Fruit fly (Drosophila melanogaster) whole organism, embryonic: ENCODE data around the gene CycC.

Experiments
- C15 ChIP-seq: fragments of 200-800 bp; sonication (Bioruptor generic); IDR thresholded peaks from 3 replicates; pipeline ENCODE4 v1.3.6; 2022; ENCODE audit warnings: missing biosample characterization, missing genetic modification characterization
- CG10147 ChIP-seq: fragments of 200-800 bp; sonication (Bioruptor generic); optimal IDR thresholded peaks from 2 replicates; lab custom pipeline; 2019; ENCODE audit warnings: missing biosample characterization, mild to moderate bottlenecking, missing genetic modification characterization, moderate library complexity
- CG1024 ChIP-seq: fragments of 200-800 bp; sonication (Bioruptor generic); IDR thresholded peaks from 2 replicates; pipeline ENCODE4 v1.3.6; 2022; ENCODE audit warnings: missing biosample characterization, missing genetic modification characterization
- CG10366 ChIP-seq: fragments of 200-800 bp; sonication (Bioruptor generic); IDR thresholded peaks from 2 replicates; pipeline ENCODE4 v1.3.6; 2022; ENCODE audit warnings: missing biosample characterization, missing genetic modification characterization
- CG10431 ChIP-seq: fragments of 200-800 bp; sonication (Bioruptor generic); optimal IDR thresholded peaks from 3 replicates; lab custom pipeline; 2018; ENCODE audit warnings: missing biosample characterization, mild to moderate bottlenecking, missing genetic modification characterization
- CG11504 ChIP-seq: fragments of 200-800 bp; sonication (Bioruptor generic); optimal IDR thresholded peaks from 3 replicates; lab custom pipeline; 2019; ENCODE audit warnings: missing biosample characterization, mild to moderate bottlenecking, missing genetic modification characterization, moderate library complexity
- CG1233 ChIP-seq: fragments of 200-800 bp; sonication (Bioruptor generic); optimal IDR thresholded peaks from 4 replicates; lab custom pipeline; 2018; ENCODE audit warnings: missing biosample characterization, mild to moderate bottlenecking, missing genetic modification characterization
- CG15269 ChIP-seq: fragments of 200-800 bp; sonication (Bioruptor generic); optimal IDR thresholded peaks from 2 replicates; lab custom pipeline; 2018; ENCODE audit warnings: missing biosample characterization, mild to moderate bottlenecking, missing genetic modification characterization, moderate library complexity
- CG1529 ChIP-seq: fragments of 200-800 bp; sonication (Bioruptor generic); optimal IDR thresholded peaks from 3 replicates; lab custom pipeline; 2018; ENCODE audit warnings: missing biosample characterization, missing genetic modification characterization
- CG15479 ChIP-seq: fragments of 200-800 bp; sonication (Bioruptor generic); optimal IDR thresholded peaks from 3 replicates; lab custom pipeline; 2019; ENCODE audit warnings: missing biosample characterization, mild to moderate bottlenecking, missing genetic modification characterization, moderate library complexity
- CG17568 ChIP-seq: fragments of 200-800 bp; sonication (Bioruptor generic); optimal IDR thresholded peaks from 2 replicates; lab custom pipeline; 2018; ENCODE audit warnings: missing biosample characterization, mild to moderate bottlenecking, missing genetic modification characterization, moderate library complexity
- CG17829 ChIP-seq: fragments of 200-800 bp; optimal IDR thresholded peaks from 2 replicates; lab custom pipeline; 2019; ENCODE audit warnings: missing biosample characterization, mild to moderate bottlenecking, missing genetic modification characterization, moderate library complexity
- CG31224 ChIP-seq: fragments of 200-800 bp; sonication (Bioruptor generic); IDR thresholded peaks from 2 replicates; pipeline ENCODE4 v1.3.6; 2022; ENCODE audit warnings: missing biosample characterization, missing genetic modification characterization
- CG34376 ChIP-seq: fragments of 200-800 bp; sonication (Bioruptor generic); optimal IDR thresholded peaks from 2 replicates; lab custom pipeline; 2018; ENCODE audit warnings: missing biosample characterization, mild to moderate bottlenecking, missing genetic modification characterization
- CG43689 ChIP-seq: fragments of 200-800 bp; sonication (Bioruptor generic); IDR thresholded peaks from 2 replicates; pipeline ENCODE4 v1.3.6; 2022; ENCODE audit warnings: missing biosample characterization, missing genetic modification characterization
- CG6654 ChIP-seq: fragments of 200-800 bp; sonication (Bioruptor generic); optimal IDR thresholded peaks from 2 replicates; lab custom pipeline; 2017; ENCODE audit warnings: missing biosample characterization, mild to moderate bottlenecking, missing genetic modification characterization
- CG7556 ChIP-seq: fragments of 200-800 bp; sonication (Bioruptor generic); optimal IDR thresholded peaks from 2 replicates; lab custom pipeline; 2017; ENCODE audit warnings: missing biosample characterization, mild to moderate bottlenecking, missing genetic modification characterization
- CG7745 ChIP-seq: fragments of 200-800 bp; sonication (Bioruptor generic); optimal IDR thresholded peaks from 2 replicates; lab custom pipeline; 2018; ENCODE audit warnings: missing biosample characterization, mild to moderate bottlenecking, missing genetic modification characterization, moderate library complexity
- CG8359 ChIP-seq: fragments of 200-800 bp; sonication (Bioruptor generic); optimal IDR thresholded peaks from 2 replicates; lab custom pipeline; 2017; ENCODE audit warnings: missing biosample characterization, mild to moderate bottlenecking, missing genetic modification characterization, borderline replicate concordance
- CG9817 ChIP-seq: fragments of 200-800 bp; sonication (Bioruptor generic); optimal IDR thresholded peaks from 2 replicates; lab custom pipeline; 2018; ENCODE audit warnings: missing biosample characterization, mild to moderate bottlenecking, missing genetic modification characterization, moderate library complexity
- CG9932 ChIP-seq: fragments of 200-800 bp; sonication (Bioruptor generic); IDR thresholded peaks from 2 replicates; pipeline ENCODE4 v1.3.6; 2022; ENCODE audit warnings: missing biosample characterization, missing genetic modification characterization
- CTCF ChIP-seq: fragments of 200-800 bp; sonication (Bioruptor generic); optimal IDR thresholded peaks from 2 replicates; lab custom pipeline; 2017; ENCODE audit warnings: missing biosample characterization, mild to moderate bottlenecking, missing genetic modification characterization, moderate library complexity
- Dek ChIP-seq: fragments of 200-800 bp; sonication (Bioruptor generic); optimal IDR thresholded peaks from 3 replicates; lab custom pipeline; 2019; ENCODE audit warnings: missing biosample characterization, mild to moderate bottlenecking, missing genetic modification characterization, moderate library complexity
- Dip2 ChIP-seq: fragments of 200-800 bp; sonication (Bioruptor generic); IDR thresholded peaks from 2 replicates; pipeline ENCODE4 v1.3.6; 2022; ENCODE audit warnings: missing biosample characterization, missing genetic modification characterization
- Dip3 ChIP-seq: fragments of 200-800 bp; sonication (Bioruptor generic); optimal IDR thresholded peaks from 3 replicates; lab custom pipeline; 2016; ENCODE audit warnings: missing biosample characterization, missing genetic modification characterization
- Drgx ChIP-seq: fragments of 200-800 bp; sonication (Bioruptor generic); IDR thresholded peaks from 2 replicates; pipeline ENCODE4 v1.3.6; 2022; ENCODE audit warnings: missing biosample characterization, missing genetic modification characterization
- Eip74EF ChIP-seq, 2 experiments: fragments of 200-800 bp in 1 of 2; fragments of >200 bp in 1 of 2; sonication (Bioruptor generic) in 1 of 2; optimal IDR thresholded peaks; 2 replicates each; lab custom pipeline; 2017 to 2019; ENCODE audit warnings: missing biosample characterization in 2 of 2, missing genetic modification characterization in 2 of 2, mild to moderate bottlenecking in 1 of 2, moderate library complexity in 1 of 2
- Ets97D ChIP-seq: fragments of 200-800 bp; sonication (Bioruptor generic); optimal IDR thresholded peaks from 3 replicates; lab custom pipeline; 2016; ENCODE audit warnings: missing biosample characterization, missing genetic modification characterization
- Fer2 ChIP-seq: fragments of 200-800 bp; sonication (Bioruptor generic); optimal IDR thresholded peaks from 2 replicates; lab custom pipeline; 2018; ENCODE audit warnings: missing biosample characterization, mild to moderate bottlenecking, missing genetic modification characterization, moderate library complexity
- HLHmδ ChIP-seq: fragments of 200-800 bp; sonication (Bioruptor generic); optimal IDR thresholded peaks from 2 replicates; lab custom pipeline; 2018; ENCODE audit warnings: missing biosample characterization, mild to moderate bottlenecking, missing genetic modification characterization, moderate library complexity
- Lhr ChIP-seq: fragments of 200-800 bp; sonication (Bioruptor generic); optimal IDR thresholded peaks from 3 replicates; lab custom pipeline; 2017; ENCODE audit warnings: mild to moderate bottlenecking, missing biosample characterization, missing genetic modification reagents, missing genetic modification characterization
- MBD-R2 ChIP-seq: fragments of 200-800 bp; sonication (Bioruptor generic); IDR thresholded peaks from 2 replicates; pipeline ENCODE4 v1.3.6; 2022; ENCODE audit warnings: missing biosample characterization, missing genetic modification characterization
- Nf-YC ChIP-seq: fragments of 200-800 bp; optimal IDR thresholded peaks from 3 replicates; lab custom pipeline; 2019; ENCODE audit warnings: missing biosample characterization, mild to moderate bottlenecking, missing genetic modification characterization, moderate library complexity
- Oaz ChIP-seq: fragments of 200-800 bp; sonication (Bioruptor generic); IDR thresholded peaks from 2 replicates; pipeline ENCODE4 v1.3.6; 2022; ENCODE audit warnings: missing biosample characterization, missing genetic modification characterization
- Tbp ChIP-seq: fragments of >200 bp; optimal IDR thresholded peaks from 2 replicates; lab custom pipeline; 2018; ENCODE audit warnings: missing biosample characterization, missing genetic modification characterization
- YL-1 ChIP-seq: fragments of 200-800 bp; sonication (Bioruptor generic); optimal IDR thresholded peaks from 3 replicates; lab custom pipeline; 2017; ENCODE audit warnings: missing biosample characterization, mild to moderate bottlenecking, missing genetic modification characterization
- br ChIP-seq: fragments of >200 bp; optimal IDR thresholded peaks from 2 replicates; lab custom pipeline; 2017
- dan ChIP-seq: fragments of 200-800 bp; sonication (Bioruptor generic); IDR thresholded peaks from 2 replicates; pipeline ENCODE4 v1.3.6; 2022; ENCODE audit warnings: missing biosample characterization, missing genetic modification characterization
- eyg ChIP-seq: fragments of 200-800 bp; sonication (Bioruptor generic); optimal IDR thresholded peaks from 3 replicates; lab custom pipeline; 2016; ENCODE audit warnings: missing biosample characterization, missing genetic modification characterization
- fd3F ChIP-seq: fragments of 200-800 bp; sonication (Bioruptor generic); optimal IDR thresholded peaks from 2 replicates; lab custom pipeline; 2018; ENCODE audit warnings: missing biosample characterization, mild to moderate bottlenecking, missing genetic modification characterization, moderate library complexity
- h ChIP-seq: fragments of >200 bp; optimal IDR thresholded peaks from 2 replicates; lab custom pipeline; 2017
- inv ChIP-seq: fragments of 200-800 bp; sonication (Bioruptor generic); IDR thresholded peaks from 2 replicates; pipeline ENCODE4 v1.3.6; 2022; ENCODE audit warnings: missing biosample characterization, missing genetic modification characterization; ENCODE audit not compliant: partially characterized antibody
- org-1 ChIP-seq: fragments of 200-800 bp; sonication (Bioruptor generic); optimal IDR thresholded peaks from 2 replicates; lab custom pipeline; 2017; ENCODE audit warnings: missing biosample characterization, missing genetic modification characterization
- pho ChIP-seq: fragments of 200-800 bp; sonication (Bioruptor generic); optimal IDR thresholded peaks from 2 replicates; lab custom pipeline; 2016; ENCODE audit warnings: missing biosample characterization, missing genetic modification characterization
- pros ChIP-seq: fragments of 200-800 bp; sonication (Bioruptor generic); optimal IDR thresholded peaks from 3 replicates; lab custom pipeline; 2019; ENCODE audit warnings: missing biosample characterization, mild to moderate bottlenecking, missing genetic modification characterization, moderate library complexity
- schlank ChIP-seq: fragments of 200-800 bp; sonication (Bioruptor generic); optimal IDR thresholded peaks from 2 replicates; lab custom pipeline; 2018; ENCODE audit warnings: missing biosample characterization, mild to moderate bottlenecking, missing genetic modification characterization
- sens ChIP-seq: fragments of 200-800 bp; sonication (Bioruptor generic); peaks from one replicate; lab custom pipeline; 2016; ENCODE audit warnings: missing biosample characterization, missing genetic modification characterization
- seq ChIP-seq: fragments of 200-800 bp; sonication (Bioruptor generic); IDR thresholded peaks from 2 replicates; pipeline ENCODE4 v1.3.6; 2022; ENCODE audit warnings: missing biosample characterization, missing genetic modification characterization
- sug ChIP-seq: fragments of 200-800 bp; optimal IDR thresholded peaks from 2 replicates; lab custom pipeline; 2019; ENCODE audit warnings: missing biosample characterization, mild to moderate bottlenecking, missing genetic modification characterization, moderate library complexity
- tx ChIP-seq: fragments of 200-800 bp; sonication (Bioruptor generic); optimal IDR thresholded peaks from 2 replicates; lab custom pipeline; 2016; ENCODE audit warnings: missing biosample characterization, missing genetic modification characterization

The CycC gene

dm6 chr3R:14893791-14894782 is 4.1 kb upstream of the CycC start, which contains the start of gene Dph2 (continued):
- peak; percentile 66 for TF ChIP-seq CG31224 (GFP tag; lab: Robert Waterston, UW)
- peak; percentile 66 for TF ChIP-seq Oaz (GFP tag; lab: Robert Waterston, UW)
- TF ChIP-seq CG6654 (GFP tag; lab: Kevin White, UChicago): no peak
- TF ChIP-seq fd3F: peak; percentile 64
- TF ChIP-seq CG17829 (tag; lab: Kevin White, UChicago): peak; percentile 86
- peak; percentile 83 for TF ChIP-seq CG9932 (GFP tag; lab: Robert Waterston, UW)
- TF ChIP-seq CG1529: no peak
- TF ChIP-seq HLHmδ (GFP tag; lab: Kevin White, UChicago): no peak
- no peak for TF ChIP-seq Tbp (GFP tag; lab: Kevin White, UChicago)
- TF ChIP-seq CG11504 (tag; lab: Kevin White, UChicago): peak; percentile 87
- TF ChIP-seq CG10366 (GFP tag; lab: Robert Waterston, UW): peak; percentile 84
- no peak for TF ChIP-seq CG7745 (tag; lab: Kevin White, UChicago)
- peak; percentile 65 for TF ChIP-seq CTCF (GFP tag; lab: Kevin White, UChicago)
- peak; percentile 78 for TF ChIP-seq Nf-YC (tag; lab: Kevin White, UChicago)
- TF ChIP-seq br: no peak
- TF ChIP-seq CG10431 (GFP tag; lab: Kevin White, UChicago): no peak
- TF ChIP-seq CG34376 (GFP tag; lab: Kevin White, UChicago): peak; percentile 17
- peak; percentile 25 for TF ChIP-seq YL-1 (GFP tag; lab: Kevin White, UChicago)
- TF ChIP-seq sens (GFP tag; lab: Kevin White, UChicago): peak; percentile 89
- TF ChIP-seq schlank (tag; lab: Kevin White, UChicago): no peak
- TF ChIP-seq eyg (GFP tag; lab: Kevin White, UChicago): no peak
- peak; percentile 47 for TF ChIP-seq Ets97D (GFP tag; lab: Kevin White, UChicago)
- TF ChIP-seq Dip2 (GFP tag; lab: Robert Waterston, UW): no peak
- peak; percentile 67 for TF ChIP-seq MBD-R2
- peak; percentile 40 for TF ChIP-seq CG7556 (GFP tag; lab: Kevin White, UChicago)
- peak; percentile 56 for TF ChIP-seq CG10147 (GFP tag; lab: Kevin White, UChicago)
- peak; percentile 74 for TF ChIP-seq Lhr (GFP tag; lab: Kevin White, UChicago)
- TF ChIP-seq tx (GFP tag; lab: Kevin White, UChicago): no peak
- TF ChIP-seq Fer2 (tag; lab: Kevin White, UChicago): peak; percentile 66
- no peak for TF ChIP-seq CG17568 (GFP tag; lab: Kevin White, UChicago)
- TF ChIP-seq pho (GFP tag; lab: Kevin White, UChicago): peak; percentile 53
- TF ChIP-seq inv (GFP tag; lab: Robert Waterston, UW): no peak
- TF ChIP-seq CG43689 (GFP tag; lab: Robert Waterston, UW): peak; percentile 68
- TF ChIP-seq C15: peak; percentile 79; the same call in 2 of the 3 replicates
- TF ChIP-seq CG15269 (tag; lab: Kevin White, UChicago): peak; percentile 86
- TF ChIP-seq CG1024 (GFP tag; lab: Robert Waterston, UW): peak; percentile 90
- no peak for TF ChIP-seq dan (GFP tag; lab: Robert Waterston, UW)
- no peak for TF ChIP-seq pros (GFP tag; lab: Kevin White, UChicago)
- TF ChIP-seq CG1233 (GFP tag; lab: Kevin White, UChicago): peak; percentile 59
- no peak for TF ChIP-seq org-1 (GFP tag; lab: Kevin White, UChicago)
- peak; percentile 65 for TF ChIP-seq sug (tag; lab: Kevin White, UChicago)
- TF ChIP-seq h (lab: Kevin White, UChicago): no peak
- TF ChIP-seq Drgx (GFP tag; lab: Robert Waterston, UW): peak; percentile 75
- TF ChIP-seq Dek: peak; percentile 82
- TF ChIP-seq CG8359 (GFP tag; lab: Kevin White, UChicago): no peak
- peak; percentile 58 for TF ChIP-seq Dip3 (GFP tag; lab: Kevin White, UChicago)
- TF ChIP-seq Eip74EF (GFP tag; optimal IDR thresholded peaks at IDR 0.05; lab: Kevin White, UChicago): peak in 1 of 2 experiments; percentile 60
- TF ChIP-seq CG15479 (GFP tag; lab: Kevin White, UChicago): no peak
- TF ChIP-seq seq (GFP tag; lab: Robert Waterston, UW): no peak
- peak; percentile 76 for TF ChIP-seq CG9817 (tag; lab: Kevin White, UChicago)
